Worm (Caenorhabditis elegans) whole organism, L4/young adult: Measurements from ENCODE around the gene F22F7.3.

Experiments
- dao-5 ChIP-seq: sonication (generic microtip); optimal IDR thresholded peaks from 2 replicates; lab custom pipeline; 2016; ENCODE audit warnings: missing genotype, missing genetic modification characterization, moderate library complexity, missing compliant biosample characterization
- him-1 ChIP-seq: sonication (generic microtip); optimal IDR thresholded peaks from 2 replicates; lab custom pipeline; 2016; ENCODE audit warnings: missing genotype, missing genetic modification reagents, missing genetic modification characterization, missing compliant biosample characterization

DNA sequence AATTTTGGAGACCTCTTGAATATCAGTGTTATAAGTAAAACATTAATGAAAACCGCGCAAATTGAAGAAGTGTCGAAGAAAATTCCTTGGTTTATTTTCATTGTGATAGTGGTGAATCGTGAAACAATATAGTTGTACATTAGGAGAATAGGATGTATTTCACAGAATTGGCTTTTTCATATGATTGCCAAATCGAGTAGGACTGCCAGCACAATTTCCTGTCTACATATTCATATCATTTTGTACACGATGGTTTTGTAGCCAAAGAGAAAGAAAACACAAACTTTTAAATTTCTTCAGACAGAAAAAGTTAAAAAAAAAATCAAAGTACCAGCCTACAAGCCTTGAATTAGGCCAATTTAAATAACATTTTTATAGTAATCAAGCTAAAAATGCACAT is 53.3 kb downstream of the F22F7.3 start, which contains the start of gene str-255:
- TF ChIP-seq him-1 (tag; lab: Kevin White, UChicago) (no peak), dao-5 (tag; lab: Kevin White, UChicago) (no peak)
